Fruit fly (Drosophila melanogaster): Measurements from ENCODE around the gene CG6729.

CG6729 gene

dm6 chr2L:10693018-10693417, 50.7 kb downstream of the CG6729 start:
- no peak for TF ChIP-seq CG12605 (GFP tag; IDR thresholded peaks at IDR 0.05)
- no peak for TF ChIP-seq EcR (GFP tag; optimal IDR thresholded peaks at IDR 0.05)
- TF ChIP-seq CG8301 (tag; optimal IDR thresholded peaks at IDR 0.05), result no peak
- no peak for TF ChIP-seq CG32121 (GFP tag; IDR thresholded peaks at IDR 0.05)
- no peak for TF ChIP-seq gl (tag; optimal IDR thresholded peaks at IDR 0.05)
- no peak for TF ChIP-seq fd96Ca (GFP tag; IDR thresholded peaks at IDR 0.05)
- no peak for TF ChIP-seq Pif1A (GFP tag; optimal IDR thresholded peaks at IDR 0.05)
- no peak for TF ChIP-seq Pif1B (GFP tag; optimal IDR thresholded peaks at IDR 0.05)
- no peak for TF ChIP-seq rn (GFP tag; IDR thresholded peaks at IDR 0.05)
